Fruit fly (Drosophila melanogaster) whole organism, adult: ENCODE measurements around the gene Vsx1.

Experiments used
- CG11617 ChIP-seq: fragments of 200-800 bp; sonication (Bioruptor generic); optimal IDR thresholded peaks from 2 replicates; lab custom pipeline; 2017; ENCODE audit warnings: mild to moderate bottlenecking, missing biosample characterization, missing genetic modification reagents, missing genetic modification characterization
- CG12768 ChIP-seq: fragments of 200-800 bp; sonication (Bioruptor generic); optimal IDR thresholded peaks from 2 replicates; lab custom pipeline; 2017; ENCODE audit warnings: missing biosample characterization, missing genetic modification characterization, mild to moderate bottlenecking, moderate library complexity, missing genetic modification reagents
- CG14711 ChIP-seq: fragments of 200-800 bp; sonication (Bioruptor generic); optimal IDR thresholded peaks from 2 replicates; lab custom pipeline; 2018; ENCODE audit warnings: missing biosample characterization, mild to moderate bottlenecking, missing genetic modification characterization, moderate library complexity
- CG1620 ChIP-seq: fragments of 200-800 bp; sonication (Bioruptor generic); optimal IDR thresholded peaks from 2 replicates; lab custom pipeline; 2016; ENCODE audit warnings: missing biosample characterization, missing genetic modification characterization
- CG33017 ChIP-seq: fragments of 200-800 bp; sonication (Bioruptor generic); optimal IDR thresholded peaks from 2 replicates; lab custom pipeline; 2018; ENCODE audit warnings: missing biosample characterization, mild to moderate bottlenecking, missing genetic modification characterization, moderate library complexity
- CG5204 ChIP-seq: fragments of 200-800 bp; sonication (Bioruptor generic); optimal IDR thresholded peaks from 2 replicates; lab custom pipeline; 2016; ENCODE audit warnings: missing biosample characterization, missing genetic modification characterization
- CG7045 ChIP-seq: fragments of 200-800 bp; sonication (Bioruptor generic); optimal IDR thresholded peaks from 2 replicates; lab custom pipeline; 2017; ENCODE audit warnings: missing biosample characterization, mild to moderate bottlenecking, missing genetic modification characterization
- CG7101 ChIP-seq: fragments of 200-800 bp; sonication (Bioruptor generic); optimal IDR thresholded peaks from 2 replicates; lab custom pipeline; 2018; ENCODE audit warnings: missing biosample characterization, mild to moderate bottlenecking, missing genetic modification characterization, moderate library complexity
- Clk ChIP-seq: fragments of 200-800 bp; sonication (Bioruptor generic); optimal IDR thresholded peaks from 2 replicates; lab custom pipeline; 2017; ENCODE audit warnings: missing biosample characterization, missing genetic modification characterization
- Crg-1 ChIP-seq: fragments of 200-800 bp; sonication (Bioruptor generic); optimal IDR thresholded peaks from 2 replicates; lab custom pipeline; 2016; ENCODE audit warnings: missing biosample characterization, missing genetic modification characterization
- Hr96 ChIP-seq: fragments of 200-800 bp; sonication (Bioruptor generic); optimal IDR thresholded peaks from 2 replicates; lab custom pipeline; 2016; ENCODE audit warnings: missing biosample characterization, missing genetic modification characterization
- Mnt ChIP-seq: fragments of 200-800 bp; sonication (Bioruptor generic); optimal IDR thresholded peaks from 2 replicates; lab custom pipeline; 2016; ENCODE audit warnings: missing biosample characterization, mild to moderate bottlenecking, missing genetic modification characterization
- bab1 ChIP-seq: fragments of 200-800 bp; sonication (Bioruptor generic); optimal IDR thresholded peaks from 3 replicates; lab custom pipeline; 2019; ENCODE audit warnings: missing biosample characterization, mild to moderate bottlenecking, missing genetic modification characterization, moderate library complexity
- cic ChIP-seq: fragments of 200-800 bp; sonication (Bioruptor generic); optimal IDR thresholded peaks from 2 replicates; lab custom pipeline; 2017; ENCODE audit warnings: missing biosample characterization, mild to moderate bottlenecking, missing genetic modification characterization, moderate library complexity
- cnc ChIP-seq, 2 experiments: fragments of >200 bp; optimal IDR thresholded peaks; 2 replicates each; lab custom pipeline; 2017
- kay ChIP-seq: fragments of 200-800 bp; sonication (Bioruptor generic); peaks from one replicate; lab custom pipeline; 2016; ENCODE audit warnings: missing biosample characterization, missing genetic modification characterization, borderline replicate concordance
- ovo ChIP-seq: fragments of 200-800 bp; sonication (Bioruptor generic); optimal IDR thresholded peaks from 2 replicates; lab custom pipeline; 2016; ENCODE audit warnings: missing biosample characterization, missing genetic modification characterization
- pad ChIP-seq: fragments of 200-800 bp; sonication (Bioruptor generic); optimal IDR thresholded peaks from 3 replicates; lab custom pipeline; 2017; ENCODE audit warnings: missing biosample characterization, missing genetic modification characterization, mild to moderate bottlenecking, moderate library complexity, missing genetic modification reagents
- tj ChIP-seq: fragments of 200-800 bp; sonication (Bioruptor generic); optimal IDR thresholded peaks from 3 replicates; lab custom pipeline; 2017; ENCODE audit warnings: missing biosample characterization, mild to moderate bottlenecking, missing genetic modification characterization, moderate library complexity
- toe ChIP-seq: fragments of 200-800 bp; sonication (Bioruptor generic); optimal IDR thresholded peaks from 2 replicates; lab custom pipeline; 2016; ENCODE audit warnings: missing biosample characterization, missing genetic modification characterization

The Vsx1 gene

dm6 chrX:5638588-5638987, 44.5 kb downstream of the Vsx1 start:
- no peak for TF ChIP-seq tj (GFP tag; lab: Kevin White, UChicago)
- TF ChIP-seq Clk (GFP tag; lab: Kevin White, UChicago): peak; percentile 9
- peak; percentile 15 for TF ChIP-seq CG5204
- TF ChIP-seq CG14711 (tag; lab: Kevin White, UChicago): no peak
- TF ChIP-seq CG11617 (GFP tag; lab: Kevin White, UChicago): no peak
- no peak for TF ChIP-seq pad
- TF ChIP-seq CG33017 (tag; lab: Kevin White, UChicago): peak; percentile 35
- peak; percentile 26 for TF ChIP-seq CG12768 (GFP tag; lab: Kevin White, UChicago)
- peak; percentile 30 for TF ChIP-seq CG7045 (GFP tag; lab: Kevin White, UChicago)

- TF ChIP-seq Clk (GFP tag; lab: Kevin White, UChicago) (no peak), CG11617 (GFP tag; lab: Kevin White, UChicago) (no peak), bab1 (no peak), cnc (optimal IDR thresholded peaks at IDR 0.05; lab: Kevin White, UChicago) (no peak), CG5204 (no peak), CG1620 (no peak), CG14711 (tag; lab: Kevin White, UChicago) (no peak), CG7045 (GFP tag; lab: Kevin White, UChicago) (no peak), kay (no peak)
These were observed 45.0 kb downstream of the Vsx1 start for dm6 chrX:5639083-5639482.

- TF ChIP-seq Hr96 (GFP tag; lab: Kevin White, UChicago) (no peak), bab1 (no peak), CG7045 (GFP tag; lab: Kevin White, UChicago) (no peak), CG1620 (no peak), CG5204 (no peak), Mnt (GFP tag; lab: Kevin White, UChicago) (no peak), pad (no peak), tj (GFP tag; lab: Kevin White, UChicago) (no peak), cic (GFP tag; lab: Kevin White, UChicago) (no peak), CG12768 (GFP tag; lab: Kevin White, UChicago) (no peak), toe (GFP tag; lab: Kevin White, UChicago) (no peak), CG33017 (tag; lab: Kevin White, UChicago) (no peak), CG11617 (GFP tag; lab: Kevin White, UChicago) (no peak), cnc (optimal IDR thresholded peaks at IDR 0.05; lab: Kevin White, UChicago) (no peak), CG14711 (tag; lab: Kevin White, UChicago) (no peak), kay (no peak), CG7101 (no peak), Clk (GFP tag; lab: Kevin White, UChicago) (no peak), ovo (GFP tag; lab: Kevin White, UChicago) (no peak), Crg-1 (GFP tag; lab: Kevin White, UChicago) (no peak)
These were observed 52.2 kb downstream of the Vsx1 start for dm6 chrX:5646228-5646627.

- TF ChIP-seq toe (GFP tag; lab: Kevin White, UChicago) (peak; percentile 23), ovo (GFP tag; lab: Kevin White, UChicago) (no peak), cic (GFP tag; lab: Kevin White, UChicago) (no peak), CG12768 (GFP tag; lab: Kevin White, UChicago) (peak; percentile 51), Clk (GFP tag; lab: Kevin White, UChicago) (no peak), pad (no peak), kay (no peak), bab1 (peak; percentile 15), CG11617 (GFP tag; lab: Kevin White, UChicago) (peak; percentile 5), Hr96 (GFP tag; lab: Kevin White, UChicago) (no peak), CG7101 (peak; percentile 20), CG7045 (GFP tag; lab: Kevin White, UChicago) (peak; percentile 53), CG33017 (tag; lab: Kevin White, UChicago) (peak; percentile 51), CG14711 (tag; lab: Kevin White, UChicago) (no peak), cnc (optimal IDR thresholded peaks at IDR 0.05; lab: Kevin White, UChicago) (no peak), CG1620 (no peak), CG5204 (peak; percentile 45), Mnt (GFP tag; lab: Kevin White, UChicago) (no peak), tj (GFP tag; lab: Kevin White, UChicago) (no peak), Crg-1 (GFP tag; lab: Kevin White, UChicago) (no peak)
These were observed 54.4 kb downstream of the Vsx1 start, which contains the start of gene OtopLa for dm6 chrX:5648437-5648959. Gene OtopLa, minus strand, starts transcription at chrX:5648487.

- TF ChIP-seq pad: no peak
- TF ChIP-seq CG1620: no peak
- no peak for TF ChIP-seq ovo (GFP tag; lab: Kevin White, UChicago)
- no peak for TF ChIP-seq tj (GFP tag; lab: Kevin White, UChicago)
These were observed 55.3 kb downstream of the Vsx1 start for dm6 chrX:5649387-5649786.

dm6 chrX:5649998-5650397, 55.9 kb downstream of the Vsx1 start:
- TF ChIP-seq bab1 (no peak), pad (peak; percentile 96)

dm6 chrX:5661971-5662370, 67.9 kb downstream of the Vsx1 start:
- TF ChIP-seq pad (peak; percentile 53), CG12768 (GFP tag; lab: Kevin White, UChicago) (no peak)
